Worm (Caenorhabditis elegans): ENCODE measurements around the gene F16B12.1.

ce11 chrX:14132677-14133076 is 47.4 kb downstream of the F16B12.1 start:
- no peak for TF ChIP-seq nhr-76 (tag; optimal IDR thresholded peaks at IDR 0.05)
- TF ChIP-seq snpc-4 (tag; optimal IDR thresholded peaks at IDR 0.05) = no peak

All from whole organism, L4 larva.